Fruit fly (Drosophila melanogaster) whole organism, pupa: ENCODE results near the gene CIA30.

Experiments
- CG10348 ChIP-seq: fragments of 200-800 bp; sonication (Bioruptor generic); IDR thresholded peaks from 2 replicates; pipeline ENCODE4 v1.3.6; 2022; ENCODE audit warnings: missing biosample characterization, missing genetic modification characterization
- CG14655 ChIP-seq: fragments of 200-800 bp; sonication (Bioruptor generic); optimal IDR thresholded peaks from 3 replicates; lab custom pipeline; 2017; ENCODE audit warnings: mild to moderate bottlenecking, missing biosample characterization, missing genetic modification reagents, missing genetic modification characterization
- CG32121 ChIP-seq: fragments of 200-800 bp; sonication (Bioruptor generic); IDR thresholded peaks from 2 replicates; pipeline ENCODE4 v1.3.6; 2022; ENCODE audit warnings: missing biosample characterization, missing genetic modification characterization
- CG8301 ChIP-seq: fragments of 200-800 bp; sonication (Bioruptor generic); optimal IDR thresholded peaks from 2 replicates; lab custom pipeline; 2018; ENCODE audit warnings: missing biosample characterization, mild to moderate bottlenecking, missing genetic modification characterization
- D1 ChIP-seq: fragments of 200-800 bp; sonication (Bioruptor generic); optimal IDR thresholded peaks from 2 replicates; lab custom pipeline; 2018; ENCODE audit warnings: missing biosample characterization, mild to moderate bottlenecking, missing genetic modification characterization, moderate library complexity
- EcR ChIP-seq: fragments of 200-800 bp; sonication (Bioruptor generic); optimal IDR thresholded peaks from 3 replicates; lab custom pipeline; 2019; ENCODE audit warnings: missing biosample characterization, missing genetic modification characterization, mild to moderate bottlenecking, moderate library complexity, missing genetic modification reagents
- Pif1A ChIP-seq: fragments of 200-800 bp; sonication (Bioruptor generic); optimal IDR thresholded peaks from 3 replicates; lab custom pipeline; 2016; ENCODE audit warnings: missing biosample characterization, missing genetic modification characterization
- Snoo ChIP-seq: fragments of 200-800 bp; sonication (Bioruptor generic); optimal IDR thresholded peaks from 3 replicates; lab custom pipeline; 2017; ENCODE audit warnings: missing biosample characterization, mild to moderate bottlenecking, missing genetic modification characterization, inconsistent platforms
- gl ChIP-seq: fragments of 200-800 bp; sonication (Bioruptor generic); optimal IDR thresholded peaks from 2 replicates; lab custom pipeline; 2018; ENCODE audit warnings: missing biosample characterization, mild to moderate bottlenecking, missing genetic modification characterization

DNA sequence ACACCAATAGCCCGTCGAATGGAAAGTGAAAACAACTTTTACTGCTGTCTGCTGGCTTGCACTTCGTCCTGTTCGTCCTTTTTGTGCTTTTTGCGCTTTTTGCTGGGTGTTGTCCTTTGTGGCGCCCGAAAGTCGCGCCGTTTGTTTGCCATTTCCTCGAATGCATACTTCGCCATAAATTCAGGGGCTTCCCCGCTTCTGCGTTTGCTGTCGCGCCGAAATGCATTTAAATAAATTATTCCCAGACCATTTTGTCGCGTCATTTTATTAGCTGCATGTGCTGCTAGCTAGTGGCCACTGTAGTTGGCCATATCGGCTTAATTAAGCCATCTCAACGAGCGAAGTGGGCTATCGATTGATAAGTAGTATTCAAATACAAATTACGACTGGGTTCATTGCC is 48.5 kb downstream of the CIA30 start:
- TF ChIP-seq CG14655 (GFP tag; lab: Kevin White, UChicago) (no peak), EcR (no peak), CG8301 (tag; lab: Kevin White, UChicago) (no peak), gl (tag; lab: Kevin White, UChicago) (no peak), CG10348 (GFP tag; lab: Robert Waterston, UW) (no peak), Pif1A (GFP tag; lab: Kevin White, UChicago) (no peak), Snoo (no peak), D1 (no peak), CG32121 (GFP tag; lab: Robert Waterston, UW) (no peak)
